Fruit fly (Drosophila melanogaster): ENCODE results near the gene CG13895.

CG13895 gene

dm6 chr3L:739357-740130 lies 31.5 kb upstream of the CG13895 start (continued):
- TF ChIP-seq spab (GFP tag; optimal IDR thresholded peaks at IDR 0.05), result peak; percentile 19
- TF ChIP-seq CG11902 (GFP tag; optimal IDR thresholded peaks at IDR 0.05), result no peak
- peak; percentile 82 for TF ChIP-seq svp (GFP tag)
- TF ChIP-seq CG10669 (GFP tag; optimal IDR thresholded peaks at IDR 0.05), result peak; percentile 27
- peak; percentile 13 for TF ChIP-seq net (GFP tag; optimal IDR thresholded peaks at IDR 0.05)
- TF ChIP-seq Met (GFP tag; optimal IDR thresholded peaks at IDR 0.05), result peak; percentile 42
- TF ChIP-seq CG1621 (tag; optimal IDR thresholded peaks at IDR 0.05), result peak; percentile 54
- peak; percentile 26 for TF ChIP-seq pdm3 (GFP tag; optimal IDR thresholded peaks at IDR 0.05)
- TF ChIP-seq acj6 (GFP tag; optimal IDR thresholded peaks at IDR 0.05), result no peak
- TF ChIP-seq dsx (GFP tag; optimal IDR thresholded peaks at IDR 0.05; ENCODE audit: poor library complexity, severe bottlenecking), result no peak
- TF ChIP-seq CG34406 (GFP tag; optimal IDR thresholded peaks at IDR 0.05), result no peak
- TF ChIP-seq Sox102F (GFP tag; optimal IDR thresholded peaks at IDR 0.05), result peak; percentile 48

DNA sequence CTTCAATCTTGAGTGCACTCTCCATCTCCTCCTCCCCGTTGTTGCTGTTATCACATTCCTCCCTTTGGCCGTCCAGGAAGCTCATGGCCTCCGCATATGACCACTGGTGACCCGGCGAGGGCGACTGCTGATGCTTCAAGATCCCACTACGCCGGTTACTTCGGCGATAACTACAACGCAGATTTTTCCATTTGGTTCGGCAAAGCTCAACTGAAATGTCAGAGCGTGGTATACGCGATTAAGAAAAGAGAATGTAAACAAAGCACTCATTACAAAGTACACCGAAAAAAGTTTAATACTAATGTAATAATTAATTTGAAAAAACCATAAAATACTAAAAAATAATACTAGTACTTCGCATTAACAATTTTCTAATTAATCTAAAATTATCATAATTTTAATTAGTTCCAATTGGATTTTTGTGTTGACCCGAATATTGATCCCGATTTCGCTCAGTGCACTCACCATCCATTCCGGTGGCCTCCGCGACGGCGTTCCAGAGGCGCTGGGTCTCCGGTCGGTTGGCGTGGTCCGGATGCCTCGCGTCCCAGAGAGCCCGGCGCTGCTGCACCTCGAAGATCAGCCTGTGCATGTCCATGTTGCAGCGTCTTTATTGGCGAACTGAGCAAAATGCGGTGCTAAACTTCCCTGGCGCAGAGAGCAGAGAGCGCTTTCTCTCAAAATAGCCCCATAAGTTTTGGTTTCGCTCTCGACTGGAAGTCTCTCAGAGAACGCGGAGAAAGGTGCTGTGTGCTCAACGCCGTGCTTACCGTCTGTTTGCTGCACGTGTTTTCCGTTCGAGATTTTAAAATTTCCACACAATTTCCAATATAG lies 30.7 kb upstream of the CG13895 start:
- TF ChIP-seq fd85E (GFP tag; optimal IDR thresholded peaks at IDR 0.05) (peak; percentile 73), dac (GFP tag; optimal IDR thresholded peaks at IDR 0.05) (peak; percentile 88), CG10669 (GFP tag; optimal IDR thresholded peaks at IDR 0.05) (peak; percentile 93), fkh (GFP tag; optimal IDR thresholded peaks at IDR 0.05) (peak; percentile 69), CG31627 (GFP tag; optimal IDR thresholded peaks at IDR 0.05) (peak; percentile 88), salr (GFP tag; optimal IDR thresholded peaks at IDR 0.05) (peak; percentile 89 to 94), CG1621 (tag; optimal IDR thresholded peaks at IDR 0.05) (peak; percentile 96), acj6 (GFP tag; optimal IDR thresholded peaks at IDR 0.05) (peak; percentile 97), Gug (GFP tag; IDR thresholded peaks at IDR 0.05) (peak; percentile 96), vri (GFP tag; optimal IDR thresholded peaks at IDR 0.05) (peak; percentile 80), Hr38 (GFP tag; optimal IDR thresholded peaks at IDR 0.05) (no peak), CG10631 (GFP tag; optimal IDR thresholded peaks at IDR 0.05) (peak; percentile 97), CG6808 (GFP tag; optimal IDR thresholded peaks at IDR 0.05) (peak; percentile 96), CG7368 (GFP tag; optimal IDR thresholded peaks at IDR 0.05) (peak; percentile 96), CG11902 (GFP tag; optimal IDR thresholded peaks at IDR 0.05) (peak; percentile 90), CG16779 (tag; optimal IDR thresholded peaks at IDR 0.05) (peak; percentile 95), Sox14 (GFP tag; optimal IDR thresholded peaks at IDR 0.05) (peak; percentile 92), achi (GFP tag; optimal IDR thresholded peaks at IDR 0.05) (peak; percentile 97), CG3032 (tag; optimal IDR thresholded peaks at IDR 0.05) (peak; percentile 98), svp (GFP tag) (peak; percentile 98), CG3919 (GFP tag; optimal IDR thresholded peaks at IDR 0.05) (peak; percentile 97), Blimp-1 (GFP tag; optimal IDR thresholded peaks at IDR 0.05) (peak; percentile 87), Hr4 (GFP tag; optimal IDR thresholded peaks at IDR 0.05) (peak; percentile 92), OdsH (GFP tag; optimal IDR thresholded peaks at IDR 0.05) (peak; percentile 97), Met (GFP tag; optimal IDR thresholded peaks at IDR 0.05) (peak; percentile 91), esn (GFP tag; optimal IDR thresholded peaks at IDR 0.05) (peak; percentile 96), Sox102F (GFP tag; optimal IDR thresholded peaks at IDR 0.05) (peak; percentile 92), CG6163 (GFP tag; IDR thresholded peaks at IDR 0.05) (peak; percentile 98), CG6854 (GFP tag; optimal IDR thresholded peaks at IDR 0.05) (peak; percentile 89), Ets96B (tag; optimal IDR thresholded peaks at IDR 0.05) (peak; percentile 98), topi (GFP tag; optimal IDR thresholded peaks at IDR 0.05) (peak; percentile 93), fd59A (GFP tag; optimal IDR thresholded peaks at IDR 0.05) (peak; percentile 96), cyc (GFP tag; optimal IDR thresholded peaks at IDR 0.05) (peak; percentile 91), CG15336 (GFP tag; IDR thresholded peaks at IDR 0.05) (peak; percentile 98), CG4318 (GFP tag; optimal IDR thresholded peaks at IDR 0.05) (peak; percentile 91), lz (GFP tag; optimal IDR thresholded peaks at IDR 0.05) (peak; percentile 92), pdm3 (GFP tag; optimal IDR thresholded peaks at IDR 0.05) (peak; percentile 94), Smox (GFP tag; optimal IDR thresholded peaks at IDR 0.05) (peak; percentile 92), net (GFP tag; optimal IDR thresholded peaks at IDR 0.05) (peak; percentile 96), eg (GFP tag; IDR thresholded peaks at IDR 0.05) (peak; percentile 97), ss (GFP tag; optimal IDR thresholded peaks at IDR 0.05) (peak; percentile 96 to 97), spab (GFP tag; optimal IDR thresholded peaks at IDR 0.05) (peak; percentile 97), dsx (GFP tag; optimal IDR thresholded peaks at IDR 0.05; ENCODE audit: poor library complexity, severe bottlenecking) (peak; percentile 97)
